Worm (Caenorhabditis elegans): ENCODE data around the gene mcm-3AP.

The mcm-3AP gene

DNA sequence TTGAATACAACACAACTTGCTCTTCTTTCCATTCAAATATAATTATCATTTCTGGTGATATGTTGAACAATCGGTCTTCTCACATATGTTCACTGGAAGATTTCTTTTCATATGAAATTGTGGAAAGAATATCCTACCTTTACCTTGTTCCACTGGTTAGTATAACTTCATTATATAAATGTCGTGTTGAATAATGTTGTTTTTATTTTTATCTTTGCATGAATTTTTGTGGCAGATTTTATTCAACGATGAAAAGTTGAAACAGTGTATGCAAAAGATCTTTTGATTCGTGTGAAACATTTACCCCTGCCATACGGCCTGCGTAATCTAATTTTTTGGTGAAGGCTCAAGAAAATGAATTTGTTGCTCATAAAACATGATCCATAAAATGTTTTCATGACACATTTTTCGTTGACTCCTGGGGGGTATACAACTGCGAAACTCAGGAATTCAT, 13.4 kb downstream of the mcm-3AP start:
- TF ChIP-seq efl-1 (optimal IDR thresholded peaks at IDR 0.05) (no peak), efl-1 (GFP tag; optimal IDR thresholded peaks at IDR 0.05 in 1 of 2) (no peak), sox-4 (tag; optimal IDR thresholded peaks at IDR 0.05) (no peak), grh-1 (GFP tag; IDR thresholded peaks at IDR 0.05) (no peak), fos-1 (tag; optimal IDR thresholded peaks at IDR 0.05) (no peak), nhr-28 (tag; optimal IDR thresholded peaks at IDR 0.05) (no peak), nhr-77 (tag; optimal IDR thresholded peaks at IDR 0.05) (no peak), aha-1 (tag; optimal IDR thresholded peaks at IDR 0.05) (no peak), nhr-20 (tag; optimal IDR thresholded peaks at IDR 0.05) (no peak), ceh-8 (GFP tag; optimal IDR thresholded peaks at IDR 0.05) (no peak), unc-30 (tag; optimal IDR thresholded peaks at IDR 0.05) (no peak), hpl-2 (GFP tag; optimal IDR thresholded peaks at IDR 0.05) (no peak), tbx-2 (tag; optimal IDR thresholded peaks at IDR 0.05) (no peak), dsc-1 (tag; optimal IDR thresholded peaks at IDR 0.05) (no peak), lin-39 (tag; optimal IDR thresholded peaks at IDR 0.05) (no peak), fkh-4 (tag; optimal IDR thresholded peaks at IDR 0.05; ENCODE audit: borderline replicate concordance) (no peak)

DNA sequence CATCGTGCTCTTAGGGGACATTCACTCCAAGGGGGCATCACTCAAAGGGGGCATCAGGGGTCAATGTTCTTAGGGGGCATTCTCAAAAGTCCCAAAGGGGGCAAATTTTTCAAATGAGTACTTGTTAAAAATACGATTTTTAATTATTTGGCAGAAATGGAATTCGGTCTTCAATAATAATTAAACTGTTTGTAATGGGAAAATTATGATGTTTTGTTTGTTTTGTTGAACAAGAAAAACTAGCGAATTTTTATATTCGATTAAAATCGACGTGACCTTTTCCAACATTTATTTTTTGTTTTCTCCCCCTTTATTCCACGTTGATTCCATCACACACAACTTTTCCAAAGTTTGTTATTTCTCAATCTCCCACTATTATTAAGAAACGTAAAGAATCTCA, 18.5 kb downstream of the mcm-3AP start, which contains the start of gene F57H12.5:
TSS of gene F57H12.5 (plus strand) at position 301 of the 400 bp plus-strand sequence.
- TF ChIP-seq lin-14 (GFP tag; optimal IDR thresholded peaks at IDR 0.05) (no peak), lir-3 (tag; optimal IDR thresholded peaks at IDR 0.05; ENCODE audit: poor library complexity) (no peak), swsn-7 (tag; optimal IDR thresholded peaks at IDR 0.05) (no peak)

DNA sequence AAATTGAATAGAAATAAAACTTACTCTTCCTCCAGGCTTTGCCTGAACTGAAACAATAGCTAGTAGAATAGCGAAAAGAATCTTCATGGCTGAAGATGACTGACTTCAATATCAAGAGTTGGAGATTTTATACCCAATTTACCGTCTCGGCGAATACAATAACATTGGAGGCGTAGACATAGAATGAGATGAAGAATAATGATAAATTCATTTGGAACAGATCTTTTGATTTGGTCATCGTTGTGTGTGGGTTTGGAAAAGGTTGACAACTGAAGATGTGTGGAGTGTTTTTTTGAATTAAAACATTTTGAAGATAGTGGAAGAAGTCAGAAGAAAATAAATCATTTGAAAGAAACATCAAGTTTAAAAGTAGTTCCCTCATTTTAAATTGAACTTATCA, 27.7 kb downstream of the mcm-3AP start, which contains the start of gene F57H12.6:
TSS of gene F57H12.6 (minus strand) at position 101 of the 400 bp plus-strand sequence.
- TF ChIP-seq nhr-76 (tag; optimal IDR thresholded peaks at IDR 0.05) = no peak
- no peak for TF ChIP-seq elt-3 (tag; optimal IDR thresholded peaks at IDR 0.05)
- no peak for TF ChIP-seq ceh-82 (tag; optimal IDR thresholded peaks at IDR 0.05)
- TF ChIP-seq fkh-8 (tag; optimal IDR thresholded peaks at IDR 0.05) = no peak
- no peak for TF ChIP-seq ceh-90 (tag; optimal IDR thresholded peaks at IDR 0.05)
- no peak for TF ChIP-seq ces-1 (GFP tag; optimal IDR thresholded peaks at IDR 0.05)
- TF ChIP-seq nhr-47 (tag; optimal IDR thresholded peaks at IDR 0.05) = no peak
- no peak for TF ChIP-seq ztf-4 (tag; optimal IDR thresholded peaks at IDR 0.05)

DNA sequence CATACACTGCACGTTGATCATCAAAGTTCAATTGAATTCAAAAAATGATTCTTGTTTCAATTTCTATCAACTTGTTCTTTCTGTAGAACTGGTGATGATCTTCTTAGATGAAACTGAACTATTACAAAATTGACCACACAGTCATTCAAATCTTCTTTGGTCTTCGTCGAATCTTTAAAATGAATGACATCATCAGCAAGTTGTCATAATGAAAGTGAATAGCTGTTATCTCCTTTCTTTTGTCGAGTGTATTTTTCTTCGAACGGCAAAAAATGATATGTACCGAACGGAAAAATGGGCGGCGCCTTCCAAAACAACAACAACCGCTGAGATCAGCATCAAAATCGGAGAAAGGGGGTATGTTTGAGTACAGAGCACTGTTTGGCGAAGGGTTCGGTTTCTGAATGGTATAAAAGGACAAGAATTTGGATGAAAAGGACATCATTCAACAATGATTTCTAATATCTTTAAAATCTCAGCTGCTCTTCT, 29.0 kb downstream of the mcm-3AP start, which contains the start of gene ora-1:
TSS of gene ora-1 (plus strand) at position 439 of the 489 bp plus-strand sequence.
- TF ChIP-seq blmp-1 (tag; optimal IDR thresholded peaks at IDR 0.05) = peak; percentile 62
- no peak for TF ChIP-seq ceh-88 (GFP tag; IDR thresholded peaks at IDR 0.05)

DNA sequence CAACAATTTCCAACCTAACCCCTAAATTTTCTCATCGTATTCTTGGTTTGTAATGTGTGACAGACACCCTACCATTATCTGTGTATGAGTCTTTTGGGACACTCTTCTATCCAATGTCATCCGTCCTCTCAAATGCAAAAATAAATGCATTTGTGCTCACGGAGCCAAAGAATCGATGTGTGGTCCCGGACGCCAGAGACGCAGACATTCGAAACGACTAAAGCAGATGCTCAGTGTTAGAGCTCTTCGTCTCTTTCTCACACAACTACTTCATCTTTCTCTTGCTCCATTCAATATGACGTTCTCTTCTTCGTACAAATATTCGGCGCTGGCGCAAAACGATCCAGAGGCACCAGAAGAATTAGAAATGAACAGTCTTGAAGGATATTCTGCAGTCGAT, 31.1 kb downstream of the mcm-3AP start, which contains the start of gene unc-24:
TSS of gene unc-24 (plus strand) at position 283 of the 400 bp plus-strand sequence.
- no peak for TF ChIP-seq unc-98 (GFP tag; IDR thresholded peaks at IDR 0.05)
- peak; percentile 80 for TF ChIP-seq lin-14 (GFP tag; optimal IDR thresholded peaks at IDR 0.05)
- TF ChIP-seq C34B4.2 (tag; optimal IDR thresholded peaks at IDR 0.05) = no peak
- peak in 1 of 2 experiments; percentile 20 for TF ChIP-seq efl-1 (optimal IDR thresholded peaks at IDR 0.05)
- TF ChIP-seq efl-1 (GFP tag; optimal IDR thresholded peaks at IDR 0.05 in 1 of 2) = no peak
- peak in 1 of 3 experiments; percentile 12 for TF ChIP-seq dpl-1 (GFP tag; optimal IDR thresholded peaks at IDR 0.05)
- peak in 1 of 3 experiments; percentile 59 for TF ChIP-seq ceh-82 (tag; optimal IDR thresholded peaks at IDR 0.05)
- TF ChIP-seq unc-86 (tag; optimal IDR thresholded peaks at IDR 0.05) = peak; percentile 39
- peak; percentile 39 for TF ChIP-seq dsc-1 (tag; optimal IDR thresholded peaks at IDR 0.05)

All from whole organism, L1 larva.